Fruit fly (Drosophila melanogaster): ENCODE data around the gene primo-1.

Gene primo-1

dm6 chr3R:13676137-13677086, 35.2 kb downstream of the primo-1 start, which contains the start of the genes Lkb1 and CG9588 (continued):
- no peak for TF ChIP-seq onecut (GFP tag; IDR thresholded peaks at IDR 0.05)
- TF ChIP-seq Mrtf (GFP tag; IDR thresholded peaks at IDR 0.05) = peak; percentile 69
- peak; percentile 66 for TF ChIP-seq CG7372 (GFP tag; IDR thresholded peaks at IDR 0.05)
- no peak for TF ChIP-seq sna (GFP tag; IDR thresholded peaks at IDR 0.05; ENCODE audit: partially characterized antibody)
- TF ChIP-seq chif (GFP tag; optimal IDR thresholded peaks at IDR 0.05) = peak; percentile 46 to 52
- TF ChIP-seq CG9215 (GFP tag; IDR thresholded peaks at IDR 0.05) = peak; percentile 70
- no peak for TF ChIP-seq oc (tag; optimal IDR thresholded peaks at IDR 0.05)
- peak; percentile 70 for TF ChIP-seq gsb (GFP tag; IDR thresholded peaks at IDR 0.05)
- peak; percentile 85 for TF ChIP-seq Rfx (GFP tag; IDR thresholded peaks at IDR 0.05)
- no peak for TF ChIP-seq Adf1 (GFP tag; IDR thresholded peaks at IDR 0.05)
- TF ChIP-seq CG16779 (GFP tag; IDR thresholded peaks at IDR 0.05) = peak; percentile 70; the same call in 1 of the 2 replicates
- peak; percentile 68; the same call in 2 of the 3 replicates for TF ChIP-seq sr (GFP tag; IDR thresholded peaks at IDR 0.05)
- TF ChIP-seq tup (GFP tag; optimal IDR thresholded peaks at IDR 0.05) = peak; percentile 3
- peak; percentile 70 for TF ChIP-seq CG7786 (GFP tag; optimal IDR thresholded peaks at IDR 0.05)
- TF ChIP-seq CG7745 (tag; optimal IDR thresholded peaks at IDR 0.05) = no peak
- TF ChIP-seq mam (GFP tag; optimal IDR thresholded peaks at IDR 0.05) = peak; percentile 35
- peak; percentile 72; the same call in 2 of the 3 replicates for TF ChIP-seq CG11695 (GFP tag; IDR thresholded peaks at IDR 0.05)
- TF ChIP-seq ftz-f1 (GFP tag; optimal IDR thresholded peaks at IDR 0.05) = no peak
- no peak for TF ChIP-seq CG6683 (GFP tag; optimal IDR thresholded peaks at IDR 0.05)
- TF ChIP-seq lov (optimal IDR thresholded peaks at IDR 0.05) = no peak
- TF ChIP-seq lov (GFP tag; IDR thresholded peaks at IDR 0.05) = peak; percentile 75; the same call in 2 of the 3 replicates
- TF ChIP-seq tap (tag; optimal IDR thresholded peaks at IDR 0.05) = no peak
- peak; percentile 23 for TF ChIP-seq Hmr (GFP tag; optimal IDR thresholded peaks at IDR 0.05)
- TF ChIP-seq CG13624 (GFP tag; optimal IDR thresholded peaks at IDR 0.05) = peak; percentile 45
- TF ChIP-seq ssp (GFP tag; IDR thresholded peaks at IDR 0.05) = peak; percentile 67
- TF ChIP-seq sc (optimal IDR thresholded peaks at IDR 0.05) = no peak
- TF ChIP-seq sc (GFP tag; optimal IDR thresholded peaks at IDR 0.05) = no peak
- peak; percentile 93 for TF ChIP-seq CG7928 (GFP tag; optimal IDR thresholded peaks at IDR 0.05)
- TF ChIP-seq tin (GFP tag; optimal IDR thresholded peaks at IDR 0.05) = peak; percentile 4
- no peak for TF ChIP-seq nerfin-2 (GFP tag; IDR thresholded peaks at IDR 0.05; ENCODE audit: partially characterized antibody)
- peak; percentile 78 for TF ChIP-seq chm (GFP tag; IDR thresholded peaks at IDR 0.05)
- TF ChIP-seq CG9609 (GFP tag; optimal IDR thresholded peaks at IDR 0.05) = peak; percentile 66
- peak; percentile 88 for TF ChIP-seq ci (GFP tag; IDR thresholded peaks at IDR 0.05)
- peak; percentile 52 for TF ChIP-seq Myb (GFP tag; optimal IDR thresholded peaks at IDR 0.05)
- no peak for TF ChIP-seq CG5245 (GFP tag; optimal IDR thresholded peaks at IDR 0.05)
- TF ChIP-seq NfI (GFP tag; optimal IDR thresholded peaks at IDR 0.05) = peak; percentile 38
- no peak for TF ChIP-seq CG18764 (GFP tag; optimal IDR thresholded peaks at IDR 0.05)
- peak; percentile 4 for TF ChIP-seq CG8944 (GFP tag; optimal IDR thresholded peaks at IDR 0.05)
- TF ChIP-seq CG42726 (GFP tag; IDR thresholded peaks at IDR 0.05; ENCODE audit: partially characterized antibody) = no peak
- TF ChIP-seq Antp (GFP tag; optimal IDR thresholded peaks at IDR 0.05) = peak; percentile 60
- TF ChIP-seq unpg (GFP tag; optimal IDR thresholded peaks at IDR 0.05) = peak; percentile 23
- no peak for TF ChIP-seq CG2129 (GFP tag; IDR thresholded peaks at IDR 0.05; ENCODE audit: partially characterized antibody)
- peak; percentile 51 for TF ChIP-seq Chrac-16 (GFP tag; optimal IDR thresholded peaks at IDR 0.05)
- no peak for TF ChIP-seq grn (GFP tag; optimal IDR thresholded peaks at IDR 0.05)
- TF ChIP-seq CG7271 (tag; optimal IDR thresholded peaks at IDR 0.05) = no peak
- no peak for TF ChIP-seq tio (GFP tag; optimal IDR thresholded peaks at IDR 0.05)
- TF ChIP-seq p53 (GFP tag; optimal IDR thresholded peaks at IDR 0.05) = no peak
- peak; percentile 71 for TF ChIP-seq Atf6 (GFP tag; IDR thresholded peaks at IDR 0.05)
- TF ChIP-seq CG10979 (tag; optimal IDR thresholded peaks at IDR 0.05) = peak; percentile 16
- TF ChIP-seq Dfd (GFP tag; optimal IDR thresholded peaks at IDR 0.05) = no peak
